Worm (Caenorhabditis elegans) whole organism, mixed stage, embryonic: ENCODE data around the gene F47B10.8.

Source experiments
- M03D4.4 ChIP-seq: sonication (generic microtip); optimal IDR thresholded peaks from 2 replicates; lab custom pipeline; 2017; ENCODE audit warnings: mild to moderate bottlenecking, missing genetic modification characterization, missing compliant biosample characterization
- bed-3 ChIP-seq: fragments of 200-800 bp; sonication (Bioruptor generic); optimal IDR thresholded peaks from 3 replicates; lab custom pipeline; 2018; ENCODE audit warnings: mild to moderate bottlenecking, missing genetic modification characterization, moderate library complexity, missing compliant biosample characterization
- blmp-1 ChIP-seq: fragments of 150-350 bp; optimal IDR thresholded peaks from 2 replicates; lab custom pipeline; 2014; ENCODE audit warnings: missing biosample characterization, missing genetic modification characterization
- ceh-39 ChIP-seq: fragments of 150-350 bp; optimal IDR thresholded peaks from 2 replicates; lab custom pipeline; 2014; ENCODE audit warnings: missing biosample characterization, missing genetic modification characterization
- ceh-43 ChIP-seq: fragments of 200-800 bp; sonication (Bioruptor generic); optimal IDR thresholded peaks from 2 replicates; lab custom pipeline; 2018; ENCODE audit warnings: mild to moderate bottlenecking, missing genetic modification characterization, moderate library complexity, missing compliant biosample characterization
- ceh-83 ChIP-seq: fragments of 200-800 bp; sonication (Bioruptor generic); optimal IDR thresholded peaks from 2 replicates; lab custom pipeline; 2018; ENCODE audit warnings: mild to moderate bottlenecking, missing genetic modification characterization, missing compliant biosample characterization
- ces-1 ChIP-seq: fragments of 150-350 bp; optimal IDR thresholded peaks from 2 replicates; lab custom pipeline; 2014; ENCODE audit warnings: missing biosample characterization, missing genetic modification reagents, missing genetic modification characterization
- drap-1 ChIP-seq: fragments of 200-800 bp; sonication (Bioruptor generic); optimal IDR thresholded peaks from 3 replicates; lab custom pipeline; 2018; ENCODE audit warnings: mild to moderate bottlenecking, missing genetic modification characterization, missing compliant biosample characterization
- elt-1 ChIP-seq: sonication (generic microtip); optimal IDR thresholded peaks from 2 replicates; lab custom pipeline; 2017; ENCODE audit warnings: missing genetic modification characterization, mild to moderate bottlenecking, missing compliant biosample characterization, antibody characterized with exemption, moderate library complexity, borderline replicate concordance; ENCODE audit not compliant: insufficient read depth
- elt-3 ChIP-seq: fragments of 150-350 bp; optimal IDR thresholded peaks from 2 replicates; lab custom pipeline; 2014; ENCODE audit warnings: missing biosample characterization, missing genetic modification characterization
- hlh-1 ChIP-seq: fragments of 150-350 bp; optimal IDR thresholded peaks from 2 replicates; lab custom pipeline; 2014; ENCODE audit warnings: missing biosample characterization, missing genetic modification reagents, missing genetic modification characterization
- lin-13 ChIP-seq: fragments of 150-350 bp; optimal IDR thresholded peaks from 2 replicates; lab custom pipeline; 2014; ENCODE audit warnings: missing biosample characterization, missing genetic modification characterization
- lin-32 ChIP-seq: fragments of 200-800 bp; sonication (Bioruptor generic); optimal IDR thresholded peaks from 2 replicates; lab custom pipeline; 2018; ENCODE audit warnings: mild to moderate bottlenecking, missing genetic modification characterization, missing compliant biosample characterization
- lsy-2 ChIP-seq: fragments of 150-350 bp; optimal IDR thresholded peaks from 2 replicates; lab custom pipeline; 2014; ENCODE audit warnings: missing biosample characterization, missing genetic modification characterization
- mab-5 ChIP-seq: fragments of 150-350 bp; optimal IDR thresholded peaks from 2 replicates; lab custom pipeline; 2014; ENCODE audit warnings: missing biosample characterization, missing genetic modification characterization
- mep-1 ChIP-seq: fragments of 150-350 bp; optimal IDR thresholded peaks from 2 replicates; lab custom pipeline; 2017; ENCODE audit warnings: missing biosample characterization, missing genetic modification reagents, missing genetic modification characterization, inconsistent platforms
- nhr-12 ChIP-seq: fragments of 150-350 bp; optimal IDR thresholded peaks from 2 replicates; lab custom pipeline; 2014; ENCODE audit warnings: missing biosample characterization, missing genetic modification characterization
- nhr-2 ChIP-seq: fragments of 150-350 bp; optimal IDR thresholded peaks from 2 replicates; lab custom pipeline; 2014; ENCODE audit warnings: missing biosample characterization, missing genetic modification characterization
- nhr-237 ChIP-seq: fragments of 150-350 bp; optimal IDR thresholded peaks from 2 replicates; lab custom pipeline; 2014; ENCODE audit warnings: missing biosample characterization, missing genetic modification characterization
- nhr-28 ChIP-seq: fragments of 150-350 bp; optimal IDR thresholded peaks from 2 replicates; lab custom pipeline; 2014; ENCODE audit warnings: missing biosample characterization, missing genetic modification characterization
- nhr-76 ChIP-seq: sonication (generic microtip); optimal IDR thresholded peaks from 2 replicates; lab custom pipeline; 2017; ENCODE audit warnings: missing biosample characterization, missing genetic modification characterization
- pha-4 ChIP-seq: fragments of 150-350 bp; optimal IDR thresholded peaks from 2 replicates; lab custom pipeline; 2018; ENCODE audit warnings: missing biosample characterization, missing genetic modification reagents, missing genetic modification characterization
- snpc-4 ChIP-seq: fragments of 150-350 bp; optimal IDR thresholded peaks from 2 replicates; lab custom pipeline; 2014; ENCODE audit warnings: missing biosample characterization, missing genetic modification characterization
- sptf-1 ChIP-seq: sonication (generic microtip); optimal IDR thresholded peaks from 2 replicates; lab custom pipeline; 2017; ENCODE audit warnings: mild to moderate bottlenecking, missing genetic modification characterization, moderate library complexity, missing compliant biosample characterization
- tbx-8 ChIP-seq: fragments of 200-800 bp; sonication (Bioruptor generic); optimal IDR thresholded peaks from 2 replicates; lab custom pipeline; 2018; ENCODE audit warnings: mild to moderate bottlenecking, missing genetic modification characterization, moderate library complexity, missing compliant biosample characterization
- unc-120 ChIP-seq: sonication (generic microtip); optimal IDR thresholded peaks from 2 replicates; lab custom pipeline; 2017; ENCODE audit warnings: missing genetic modification characterization, missing compliant biosample characterization; ENCODE audit not compliant: poor library complexity, severe bottlenecking
- unc-39 ChIP-seq: fragments of 150-350 bp; optimal IDR thresholded peaks from 2 replicates; lab custom pipeline; 2014; ENCODE audit warnings: missing biosample characterization, missing genetic modification characterization
- unc-62 ChIP-seq: fragments of 150-350 bp; optimal IDR thresholded peaks from 2 replicates; lab custom pipeline; 2014; ENCODE audit warnings: missing biosample characterization, missing genetic modification reagents, missing genetic modification characterization
- zip-8 ChIP-seq: fragments of 150-350 bp; optimal IDR thresholded peaks from 2 replicates; lab custom pipeline; 2014; ENCODE audit warnings: missing biosample characterization, missing genetic modification characterization
- ztf-11 ChIP-seq: fragments of 150-350 bp; optimal IDR thresholded peaks from 2 replicates; lab custom pipeline; 2014; ENCODE audit warnings: missing biosample characterization, missing genetic modification characterization

Gene F47B10.8

ce11 chrX:10951922-10952321 is 41.3 kb upstream of the F47B10.8 start:
- no peak for TF ChIP-seq nhr-237
- TF ChIP-seq snpc-4 (tag; lab: Kevin White, UChicago) = no peak
- no peak for TF ChIP-seq unc-62
- TF ChIP-seq ceh-83 (GFP tag; lab: Kevin White, UChicago) = no peak
- TF ChIP-seq nhr-12 (tag; lab: Kevin White, UChicago) = no peak
- TF ChIP-seq nhr-28 (tag; lab: Kevin White, UChicago) = no peak

ce11 chrX:10951168-10951567 is 40.6 kb upstream of the F47B10.8 start, which contains the start of gene K09C8.7:
Gene K09C8.7, minus strand, starts transcription at chrX:10951393.
- TF ChIP-seq snpc-4 (tag; lab: Kevin White, UChicago) = no peak
- no peak for TF ChIP-seq blmp-1 (tag; lab: Kevin White, UChicago)
- no peak for TF ChIP-seq lsy-2
- TF ChIP-seq drap-1 (GFP tag; lab: Kevin White, UChicago) = no peak
- TF ChIP-seq mab-5 = no peak
- TF ChIP-seq nhr-28 (tag; lab: Kevin White, UChicago) = no peak
- TF ChIP-seq ces-1 (GFP tag; lab: Kevin White, UChicago) = no peak
- no peak for TF ChIP-seq unc-62
- no peak for TF ChIP-seq zip-8 (tag; lab: Kevin White, UChicago)
- no peak for TF ChIP-seq hlh-1
- no peak for TF ChIP-seq nhr-76
- no peak for TF ChIP-seq mep-1 (tag; lab: Kevin White, UChicago)

ce11 chrX:10948852-10949251 is 38.2 kb upstream of the F47B10.8 start, which contains the start of gene T21B6.3:
Gene T21B6.3, minus strand, starts transcription at chrX:10948952.
- no peak for TF ChIP-seq zip-8 (tag; lab: Kevin White, UChicago)
- no peak for TF ChIP-seq hlh-1
- TF ChIP-seq snpc-4 (tag; lab: Kevin White, UChicago) = no peak
- no peak for TF ChIP-seq ztf-11 (tag; lab: Kevin White, UChicago)
- TF ChIP-seq ces-1 (GFP tag; lab: Kevin White, UChicago) = no peak
- TF ChIP-seq lin-13 (tag; lab: Kevin White, UChicago) = no peak
- TF ChIP-seq pha-4 (tag; lab: Kevin White, UChicago) = no peak
- TF ChIP-seq unc-62 = no peak
- TF ChIP-seq ceh-39 (tag; lab: Kevin White, UChicago) = no peak
- TF ChIP-seq mab-5 = no peak
- TF ChIP-seq elt-3 (tag; lab: Kevin White, UChicago) = no peak
- no peak for TF ChIP-seq unc-120 (tag; lab: Kevin White, UChicago)
- TF ChIP-seq M03D4.4 = no peak
- no peak for TF ChIP-seq nhr-12 (tag; lab: Kevin White, UChicago)
- no peak for TF ChIP-seq unc-39
- no peak for TF ChIP-seq nhr-237
- no peak for TF ChIP-seq ceh-43
- TF ChIP-seq sptf-1 (tag; lab: Kevin White, UChicago) = no peak
- no peak for TF ChIP-seq tbx-8 (GFP tag; lab: Kevin White, UChicago)
- TF ChIP-seq nhr-2 (tag; lab: Kevin White, UChicago) = no peak
- TF ChIP-seq, all 35 proteins: peak for 0

ce11 chrX:10941255-10941654 is 30.6 kb upstream of the F47B10.8 start, which contains the start of gene pho-7:
Gene pho-7, minus strand, starts transcription at chrX:10941355.
- no peak for TF ChIP-seq ceh-83 (GFP tag; lab: Kevin White, UChicago)
- no peak for TF ChIP-seq drap-1 (GFP tag; lab: Kevin White, UChicago)
- no peak for TF ChIP-seq unc-39
- TF ChIP-seq mep-1 (tag; lab: Kevin White, UChicago) = no peak
- no peak for TF ChIP-seq M03D4.4
- no peak for TF ChIP-seq tbx-8 (GFP tag; lab: Kevin White, UChicago)
- no peak for TF ChIP-seq nhr-237
- TF ChIP-seq elt-1 = no peak
- no peak for TF ChIP-seq pha-4 (tag; lab: Kevin White, UChicago)
- no peak for TF ChIP-seq sptf-1 (tag; lab: Kevin White, UChicago)
- no peak for TF ChIP-seq ztf-11 (tag; lab: Kevin White, UChicago)
- no peak for TF ChIP-seq elt-3 (tag; lab: Kevin White, UChicago)
- no peak for TF ChIP-seq blmp-1 (tag; lab: Kevin White, UChicago)
- TF ChIP-seq snpc-4 (tag; lab: Kevin White, UChicago) = no peak
- no peak for TF ChIP-seq nhr-2 (tag; lab: Kevin White, UChicago)
- no peak for TF ChIP-seq bed-3 (GFP tag; lab: Kevin White, UChicago)
- TF ChIP-seq lsy-2 = no peak
- no peak for TF ChIP-seq lin-32 (GFP tag; lab: Kevin White, UChicago)
- no peak for TF ChIP-seq unc-120 (tag; lab: Kevin White, UChicago)
- TF ChIP-seq, all 35 proteins: peak for 0
